Worm (Caenorhabditis elegans) whole organism, L4 larva: ENCODE results near the gene rab-39.

Experiments
- F44E2.7 ChIP-seq: fragments of 200-800 bp; sonication (Bioruptor generic); IDR thresholded peaks from 2 replicates; pipeline ENCODE4 v2.1.2; 2022; ENCODE audit warnings: missing genetic modification characterization, missing compliant biosample characterization
- T20F7.1 ChIP-seq: fragments of 200-800 bp; sonication (Bioruptor generic); optimal IDR thresholded peaks from 2 replicates; lab custom pipeline; 2018; ENCODE audit warnings: mild to moderate bottlenecking, missing genetic modification characterization, missing compliant biosample characterization
- T26A8.4 ChIP-seq: fragments of 200-800 bp; sonication (Bioruptor generic); IDR thresholded peaks from 2 replicates; pipeline ENCODE4 v1.3.6; 2022; ENCODE audit warnings: missing genetic modification characterization, missing compliant biosample characterization
- Y48G9A.11 ChIP-seq: fragments of 200-800 bp; sonication (Bioruptor generic); IDR thresholded peaks from 2 replicates; pipeline ENCODE4 v1.3.6; 2022; ENCODE audit warnings: missing genetic modification reagents, missing genetic modification characterization, missing compliant biosample characterization
- ZK546.5 ChIP-seq, 2 experiments: sonication (generic microtip); optimal IDR thresholded peaks; 2 replicates each; lab custom pipeline; 2017; ENCODE audit warnings: missing biosample characterization in 2 of 2, missing genetic modification characterization in 2 of 2
- aha-1 ChIP-seq: fragments of 150-350 bp; peaks from one replicate; lab custom pipeline; 2014; ENCODE audit warnings: missing biosample characterization, missing genetic modification characterization
- ceh-20 ChIP-seq: fragments of 200-800 bp; sonication (Bioruptor generic); IDR thresholded peaks from 2 replicates; pipeline ENCODE4 v1.3.6; 2022; ENCODE audit warnings: missing genetic modification reagents, missing genetic modification characterization, missing compliant biosample characterization
- daf-12 ChIP-seq: fragments of 150-350 bp; optimal IDR thresholded peaks from 2 replicates; lab custom pipeline; 2014; ENCODE audit warnings: missing biosample characterization, missing genetic modification reagents, missing genetic modification characterization
- fkh-10 ChIP-seq: fragments of 150-350 bp; optimal IDR thresholded peaks from 2 replicates; lab custom pipeline; 2014; ENCODE audit warnings: missing biosample characterization, missing genetic modification reagents, missing genetic modification characterization
- hif-1 ChIP-seq, 2 experiments: sonication (generic microtip); optimal IDR thresholded peaks; 2 replicates each; lab custom pipeline; 2016 to 2017; ENCODE audit warnings: missing compliant biosample characterization in 2 of 2, missing genetic modification characterization in 2 of 2, missing genetic modification reagents in 2 of 2, missing genotype in 2 of 2, mild to moderate bottlenecking in 1 of 2
- hlh-11 ChIP-seq: fragments of 200-800 bp; sonication (Bioruptor generic); optimal IDR thresholded peaks from 2 replicates; lab custom pipeline; 2018; ENCODE audit warnings: mild to moderate bottlenecking, missing genetic modification characterization, missing compliant biosample characterization
- lin-15B ChIP-seq: fragments of 150-350 bp; sonication (generic microtip); optimal IDR thresholded peaks from 3 replicates; lab custom pipeline; 2014; ENCODE audit warnings: missing biosample characterization, missing genetic modification characterization
- lsy-2 ChIP-seq, 2 experiments: fragments of 150-350 bp in 1 of 2; sonication (generic microtip) in 1 of 2; optimal IDR thresholded peaks; 2 replicates each; lab custom pipeline; 2014 to 2017; ENCODE audit warnings: missing biosample characterization in 2 of 2, missing genetic modification characterization in 2 of 2
- nhr-11 ChIP-seq: fragments of 150-350 bp; optimal IDR thresholded peaks from 2 replicates; lab custom pipeline; 2014; ENCODE audit warnings: missing biosample characterization, missing genetic modification characterization
- spr-3 ChIP-seq: fragments of 200-800 bp; sonication (Bioruptor generic); optimal IDR thresholded peaks from 2 replicates; lab custom pipeline; 2018; ENCODE audit warnings: mild to moderate bottlenecking, missing genetic modification characterization, missing compliant biosample characterization
- vab-7 ChIP-seq: fragments of 200-800 bp; sonication (Bioruptor generic); IDR thresholded peaks from 2 replicates; pipeline ENCODE4 v1.3.6; 2022; ENCODE audit warnings: missing genetic modification reagents, missing genetic modification characterization, missing compliant biosample characterization
- ztf-7 ChIP-seq: fragments of 150-350 bp; optimal IDR thresholded peaks from 2 replicates; lab custom pipeline; 2014; ENCODE audit warnings: missing biosample characterization, missing genetic modification characterization

rab-39 gene

ce11 chrII:9273984-9274383, 48.7 kb downstream of the rab-39 start (continued):
- no peak for TF ChIP-seq vab-7
- TF ChIP-seq lin-15B (tag; lab: Kevin White, UChicago), result no peak
- peak; percentile 99 for TF ChIP-seq hlh-11
- no peak for TF ChIP-seq ztf-7 (tag; lab: Kevin White, UChicago)
- no peak for TF ChIP-seq Y48G9A.11 (GFP tag; lab: Robert Waterston, UW)
- TF ChIP-seq daf-12, result no peak
- TF ChIP-seq T26A8.4 (GFP tag; lab: Robert Waterston, UW), result peak; percentile 77
- TF ChIP-seq ZK546.5 (tag; optimal IDR thresholded peaks at IDR 0.05; lab: Kevin White, UChicago), result no peak
- no peak for TF ChIP-seq F44E2.7
- TF ChIP-seq fkh-10, result peak; percentile 60

- no peak for TF ChIP-seq hif-1 (tag; optimal IDR thresholded peaks at IDR 0.05; lab: Kevin White, UChicago)
- no peak for TF ChIP-seq lsy-2 (tag; optimal IDR thresholded peaks at IDR 0.05; lab: Kevin White, UChicago)
- TF ChIP-seq T20F7.1 (GFP tag; lab: Kevin White, UChicago), result no peak
- TF ChIP-seq spr-3 (GFP tag; lab: Kevin White, UChicago), result no peak
- TF ChIP-seq aha-1 (tag; lab: Kevin White, UChicago), result peak; percentile 68
- TF ChIP-seq nhr-11 (tag; lab: Kevin White, UChicago), result no peak
- TF ChIP-seq ceh-20 (GFP tag; lab: Robert Waterston, UW), result no peak
Measured at ce11 chrII:9272942-9273341, 49.8 kb downstream of the rab-39 start, which contains the start of gene C01G6.4. TSS of gene C01G6.4 (minus strand) at chrII:9273042.
